Fruit fly (Drosophila melanogaster): ENCODE measurements around the gene Ugt302C1.

The Ugt302C1 gene

dm6 chr3R:11196648-11197388 lies 39.9 kb downstream of the Ugt302C1 start (continued):
- TF ChIP-seq Lim3 (GFP tag; IDR thresholded peaks at IDR 0.05) (peak; percentile 96), HLH54F (GFP tag; optimal IDR thresholded peaks at IDR 0.05) (peak; percentile 92), CG11398 (GFP tag; optimal IDR thresholded peaks at IDR 0.05) (no peak), CG15011 (GFP tag; optimal IDR thresholded peaks at IDR 0.05) (peak; percentile 98), fd102C (GFP tag; optimal IDR thresholded peaks at IDR 0.05) (no peak), CG1024 (GFP tag; IDR thresholded peaks at IDR 0.05) (peak; percentile 88), jumu (GFP tag; optimal IDR thresholded peaks at IDR 0.05) (peak; percentile 85), vnd (GFP tag; IDR thresholded peaks at IDR 0.05; ENCODE audit: partially characterized antibody) (no peak), Myb (GFP tag; optimal IDR thresholded peaks at IDR 0.05) (peak; percentile 69), nerfin-1 (tag; optimal IDR thresholded peaks at IDR 0.05) (peak; percentile 99), H15 (GFP tag; IDR thresholded peaks at IDR 0.05) (peak; percentile 97), Meics (GFP tag; optimal IDR thresholded peaks at IDR 0.05) (peak; percentile 99), jing (GFP tag; optimal IDR thresholded peaks at IDR 0.05) (peak; percentile 91), zen2 (GFP tag; IDR thresholded peaks at IDR 0.05; ENCODE audit: partially characterized antibody) (no peak), CG6813 (GFP tag; optimal IDR thresholded peaks at IDR 0.05) (peak; percentile 97), CG8281 (tag; optimal IDR thresholded peaks at IDR 0.05) (peak; percentile 93), CG10147 (GFP tag; optimal IDR thresholded peaks at IDR 0.05) (peak; percentile 99), CG10654 (GFP tag; optimal IDR thresholded peaks at IDR 0.05) (peak; percentile 97), pros (GFP tag; optimal IDR thresholded peaks at IDR 0.05) (peak; percentile 77), NfI (GFP tag; optimal IDR thresholded peaks at IDR 0.05) (peak; percentile 98), BtbVII (GFP tag; optimal IDR thresholded peaks at IDR 0.05) (peak; percentile 98), sima (GFP tag; optimal IDR thresholded peaks at IDR 0.05) (no peak), CG31441 (GFP tag; IDR thresholded peaks at IDR 0.05) (peak; percentile 100), CG1603 (tag; optimal IDR thresholded peaks at IDR 0.05) (peak; percentile 61), Xbp1 (GFP tag; optimal IDR thresholded peaks at IDR 0.05) (peak; percentile 97), Dip3 (GFP tag; optimal IDR thresholded peaks at IDR 0.05) (peak; percentile 88), wdn (GFP tag; IDR thresholded peaks at IDR 0.05) (peak; percentile 97), CG2712 (tag; optimal IDR thresholded peaks at IDR 0.05) (peak; percentile 97), CG8388 (GFP tag; optimal IDR thresholded peaks at IDR 0.05) (peak; percentile 98), MBD-R2 (GFP tag; IDR thresholded peaks at IDR 0.05) (peak; percentile 94), dysf (GFP tag; IDR thresholded peaks at IDR 0.05) (peak; percentile 99), CG5180 (GFP tag; optimal IDR thresholded peaks at IDR 0.05) (peak; percentile 93), schlank (tag; optimal IDR thresholded peaks at IDR 0.05) (peak; percentile 89), lola (GFP tag; optimal IDR thresholded peaks at IDR 0.05) (peak in 1 of 3 experiments; percentile 97), CG10979 (tag; optimal IDR thresholded peaks at IDR 0.05) (peak; percentile 99), kay (GFP tag; optimal IDR thresholded peaks at IDR 0.05) (peak; percentile 87), repo (GFP tag; optimal IDR thresholded peaks at IDR 0.05) (peak; percentile 65), CG31388 (GFP tag; optimal IDR thresholded peaks at IDR 0.05) (peak; percentile 88), chif (GFP tag; optimal IDR thresholded peaks at IDR 0.05) (peak; percentile 69 to 88), CG1233 (GFP tag; optimal IDR thresholded peaks at IDR 0.05) (peak; percentile 99), GATAe (GFP tag; conservative IDR thresholded peaks at IDR 0.05) (peak; percentile 98), dati (GFP tag; IDR thresholded peaks at IDR 0.05) (peak; percentile 90), Vsx1 (GFP tag; optimal IDR thresholded peaks at IDR 0.05) (peak; percentile 96), CG11093 (GFP tag; IDR thresholded peaks at IDR 0.05) (peak; percentile 98), ttk (GFP tag; IDR thresholded peaks at IDR 0.05) (peak; percentile 98), ci (GFP tag; IDR thresholded peaks at IDR 0.05) (peak; percentile 96), CG11456 (GFP tag; IDR thresholded peaks at IDR 0.05) (peak; percentile 98), CG13424 (tag; optimal IDR thresholded peaks at IDR 0.05) (peak; percentile 99), Bgb (GFP tag; IDR thresholded peaks at IDR 0.05; ENCODE audit: partially characterized antibody) (peak; percentile 51; the same call in 1 of the 2 replicates)
